Fruit fly (Drosophila melanogaster) whole organism, embryonic: ENCODE measurements around the gene Pka-C1.
A peak's percentile ranks its signal among the peaks of the same experiment; 100 is the strongest.

Experiments
- Abd-B ChIP-seq: fragments of 200-800 bp; sonication (Bioruptor generic); optimal IDR thresholded peaks from 2 replicates; lab custom pipeline; 2018; ENCODE audit warnings: missing biosample characterization, mild to moderate bottlenecking, missing genetic modification characterization, moderate library complexity
- BEAF-32 ChIP-seq: fragments of 200-800 bp; sonication (Bioruptor generic); optimal IDR thresholded peaks from 3 replicates; lab custom pipeline; 2017; ENCODE audit warnings: missing biosample characterization, missing genetic modification characterization, mild to moderate bottlenecking, moderate library complexity, missing genetic modification reagents
- CG10321 ChIP-seq: fragments of 200-800 bp; sonication (Bioruptor generic); IDR thresholded peaks from 2 replicates; pipeline ENCODE4 v1.3.6; 2022; ENCODE audit warnings: missing biosample characterization, missing genetic modification characterization
- CG11093 ChIP-seq: fragments of 200-800 bp; sonication (Bioruptor generic); IDR thresholded peaks from 3 replicates; pipeline ENCODE4 v1.3.6; 2022; ENCODE audit warnings: missing biosample characterization, missing genetic modification characterization
- CG14441 ChIP-seq: fragments of 200-800 bp; sonication (Bioruptor generic); IDR thresholded peaks from 2 replicates; pipeline ENCODE4 v1.3.6; 2022; ENCODE audit warnings: missing biosample characterization, missing genetic modification characterization
- CG15514 ChIP-seq: fragments of 200-800 bp; sonication (Bioruptor generic); optimal IDR thresholded peaks from 3 replicates; lab custom pipeline; 2017; ENCODE audit warnings: missing biosample characterization, missing genetic modification characterization, mild to moderate bottlenecking, moderate library complexity, missing genetic modification reagents
- CG1603 ChIP-seq: fragments of 200-800 bp; sonication (Bioruptor generic); optimal IDR thresholded peaks from 2 replicates; lab custom pipeline; 2019; ENCODE audit warnings: missing biosample characterization, mild to moderate bottlenecking, missing genetic modification characterization, moderate library complexity
- CG18619 ChIP-seq: fragments of 200-800 bp; sonication (Bioruptor generic); optimal IDR thresholded peaks from 3 replicates; lab custom pipeline; 2017; ENCODE audit warnings: missing biosample characterization, mild to moderate bottlenecking, missing genetic modification characterization
- CG2199 ChIP-seq: fragments of 200-800 bp; sonication (Bioruptor generic); IDR thresholded peaks from 3 replicates; pipeline ENCODE4 v1.3.6; 2022; ENCODE audit warnings: missing biosample characterization, missing genetic modification characterization
- CG31224 ChIP-seq: fragments of 200-800 bp; sonication (Bioruptor generic); IDR thresholded peaks from 2 replicates; pipeline ENCODE4 v1.3.6; 2022; ENCODE audit warnings: missing biosample characterization, missing genetic modification characterization
- CG8290 ChIP-seq, 3 experiments: fragments of 200-800 bp; sonication (Bioruptor generic); optimal IDR thresholded peaks; 2 replicates each; lab custom pipeline; 2016 to 2019; ENCODE audit warnings: missing biosample characterization in 3 of 3, missing genetic modification characterization in 3 of 3, mild to moderate bottlenecking in 2 of 3, moderate library complexity in 1 of 3
- CG8944 ChIP-seq: fragments of 200-800 bp; sonication (Bioruptor generic); optimal IDR thresholded peaks from 3 replicates; lab custom pipeline; 2016; ENCODE audit warnings: missing biosample characterization, missing genetic modification characterization
- CG9727 ChIP-seq: fragments of 200-800 bp; sonication (Bioruptor generic); optimal IDR thresholded peaks from 3 replicates; lab custom pipeline; 2017; ENCODE audit warnings: missing biosample characterization, mild to moderate bottlenecking, missing genetic modification characterization
- CG9797 ChIP-seq: fragments of 200-800 bp; sonication (Bioruptor generic); optimal IDR thresholded peaks from 3 replicates; lab custom pipeline; 2018; ENCODE audit warnings: missing biosample characterization, mild to moderate bottlenecking, missing genetic modification characterization
- Dad ChIP-seq: fragments of 200-800 bp; sonication (Bioruptor generic); optimal IDR thresholded peaks from 3 replicates; lab custom pipeline; 2016; ENCODE audit warnings: missing biosample characterization, missing genetic modification characterization
- Dll ChIP-seq: fragments of 200-800 bp; sonication (Bioruptor generic); IDR thresholded peaks from 4 replicates; pipeline ENCODE4 v1.3.6; 2022; ENCODE audit warnings: missing biosample characterization, missing genetic modification characterization; ENCODE audit not compliant: partially characterized antibody
- Doc2 ChIP-seq: fragments of 200-800 bp; sonication (Bioruptor generic); IDR thresholded peaks from 2 replicates; pipeline ENCODE4 v1.3.6; 2022; ENCODE audit warnings: missing biosample characterization, missing genetic modification characterization
- Ets65A ChIP-seq: fragments of 200-800 bp; sonication (Bioruptor generic); peaks from one replicate; lab custom pipeline; 2016; ENCODE audit warnings: missing biosample characterization, missing genetic modification characterization
- H15 ChIP-seq: fragments of 200-800 bp; sonication (Bioruptor generic); IDR thresholded peaks from 3 replicates; pipeline ENCODE4 v1.3.6; 2022; ENCODE audit warnings: missing biosample characterization, missing genetic modification characterization
- Med ChIP-seq: fragments of 200-800 bp; sonication (Bioruptor generic); peaks from one replicate; lab custom pipeline; 2016; ENCODE audit warnings: missing biosample characterization, missing genetic modification characterization, mild to moderate bottlenecking, inconsistent platforms, moderate library complexity
- Sox102F ChIP-seq: fragments of 200-800 bp; sonication (Bioruptor generic); optimal IDR thresholded peaks from 2 replicates; lab custom pipeline; 2018; ENCODE audit warnings: missing biosample characterization, mild to moderate bottlenecking, missing genetic modification characterization, moderate library complexity
- Sry-δ ChIP-seq: fragments of 200-800 bp; sonication (Bioruptor generic); optimal IDR thresholded peaks from 2 replicates; lab custom pipeline; 2016; ENCODE audit warnings: missing biosample characterization, missing genetic modification characterization
- Ssrp ChIP-seq: fragments of 200-800 bp; sonication (Bioruptor generic); optimal IDR thresholded peaks from 2 replicates; lab custom pipeline; 2018; ENCODE audit warnings: missing biosample characterization, mild to moderate bottlenecking, missing genetic modification characterization, moderate library complexity
- Taf1 ChIP-seq: fragments of 200-800 bp; sonication (Bioruptor generic); IDR thresholded peaks from 2 replicates; pipeline ENCODE4 v1.3.6; 2022; ENCODE audit warnings: missing biosample characterization, missing genetic modification characterization
- Xbp1 ChIP-seq: fragments of 200-800 bp; sonication (Bioruptor generic); optimal IDR thresholded peaks from 3 replicates; lab custom pipeline; 2016; ENCODE audit warnings: missing biosample characterization, mild to moderate bottlenecking, missing genetic modification characterization
- bbx ChIP-seq: fragments of 200-800 bp; sonication (Bioruptor generic); IDR thresholded peaks from 2 replicates; pipeline ENCODE4 v1.3.6; 2022; ENCODE audit warnings: missing biosample characterization, missing genetic modification characterization; ENCODE audit not compliant: partially characterized antibody
- br ChIP-seq: fragments of >200 bp; optimal IDR thresholded peaks from 2 replicates; lab custom pipeline; 2017
- dmrt99B ChIP-seq: fragments of 200-800 bp; sonication (Bioruptor generic); optimal IDR thresholded peaks from 2 replicates; lab custom pipeline; 2018; ENCODE audit warnings: missing biosample characterization, mild to moderate bottlenecking, missing genetic modification characterization, moderate library complexity
- dysf ChIP-seq: fragments of 200-800 bp; sonication (Bioruptor generic); IDR thresholded peaks from 3 replicates; pipeline ENCODE4 v1.3.6; 2022; ENCODE audit warnings: missing biosample characterization, missing genetic modification characterization
- gem ChIP-seq: fragments of 200-800 bp; sonication (Bioruptor generic); optimal IDR thresholded peaks from 2 replicates; lab custom pipeline; 2019; ENCODE audit warnings: missing biosample characterization, mild to moderate bottlenecking, missing genetic modification characterization, moderate library complexity
- hb ChIP-seq: fragments of 200-800 bp; sonication (Bioruptor generic); IDR thresholded peaks from 3 replicates; pipeline ENCODE4 v1.3.6; 2022; ENCODE audit warnings: missing biosample characterization, missing genetic modification characterization; ENCODE audit not compliant: partially characterized antibody
- lov ChIP-seq, 2 experiments: fragments of 200-800 bp in 1 of 2; fragments of >200 bp in 1 of 2; sonication (Bioruptor generic) in 1 of 2; IDR thresholded peaks in 1 of 2; optimal IDR thresholded peaks in 1 of 2; 2 replicates in 1 of 2; 3 replicates in 1 of 2; pipeline versions ENCODE4 v1.3.6 to Lab custom; 2017 to 2022; ENCODE audit warnings: missing biosample characterization in 1 of 2, missing genetic modification characterization in 1 of 2
- nmo ChIP-seq: fragments of 200-800 bp; sonication (Bioruptor generic); optimal IDR thresholded peaks from 2 replicates; lab custom pipeline; 2018; ENCODE audit warnings: missing biosample characterization, mild to moderate bottlenecking, missing genetic modification characterization, moderate library complexity
- pan ChIP-seq, 4 experiments: fragments of >200 bp in 3 of 4; fragments of 200-800 bp in 1 of 4; sonication (Bioruptor generic) in 1 of 4; optimal IDR thresholded peaks in 3 of 4; IDR thresholded peaks in 1 of 4; 2 replicates each; pipeline versions ENCODE4 v1.3.6 to Lab custom; 2017 to 2022; ENCODE audit warnings: missing biosample characterization in 2 of 4, missing genetic modification characterization in 2 of 4, mixed read lengths in 1 of 4
- row ChIP-seq: fragments of 200-800 bp; sonication (Bioruptor generic); IDR thresholded peaks from 3 replicates; pipeline ENCODE4 v1.3.6; 2022; ENCODE audit warnings: missing biosample characterization, missing genetic modification characterization
- sc ChIP-seq, 3 experiments: fragments of >200 bp in 2 of 3; fragments of 200-800 bp in 1 of 3; sonication (Bioruptor generic) in 1 of 3; optimal IDR thresholded peaks; 2 replicates in 2 of 3; 3 replicates in 1 of 3; lab custom pipeline; 2017; ENCODE audit warnings: mild to moderate bottlenecking in 1 of 3, missing biosample characterization in 1 of 3, missing genetic modification characterization in 1 of 3, missing genetic modification reagents in 1 of 3
- sens ChIP-seq: fragments of 200-800 bp; sonication (Bioruptor generic); peaks from one replicate; lab custom pipeline; 2016; ENCODE audit warnings: missing biosample characterization, missing genetic modification characterization
- slp2 ChIP-seq: fragments of 200-800 bp; sonication (Bioruptor generic); optimal IDR thresholded peaks from 2 replicates; lab custom pipeline; 2016; ENCODE audit warnings: missing biosample characterization, missing genetic modification characterization
- sna ChIP-seq: fragments of 200-800 bp; sonication (Bioruptor generic); IDR thresholded peaks from 2 replicates; pipeline ENCODE4 v1.3.6; 2022; ENCODE audit warnings: missing biosample characterization, missing genetic modification characterization; ENCODE audit not compliant: partially characterized antibody
- tio ChIP-seq: fragments of 200-800 bp; sonication (Bioruptor generic); optimal IDR thresholded peaks from 2 replicates; lab custom pipeline; 2017; ENCODE audit warnings: missing biosample characterization, missing genetic modification characterization, inconsistent platforms
- unc-4 ChIP-seq: fragments of 200-800 bp; sonication (Bioruptor generic); IDR thresholded peaks from 2 replicates; pipeline ENCODE4 v1.3.6; 2022; ENCODE audit warnings: missing biosample characterization, missing genetic modification characterization; ENCODE audit not compliant: partially characterized antibody
- usp ChIP-seq: fragments of >200 bp; optimal IDR thresholded peaks from 2 replicates; lab custom pipeline; 2017; ENCODE audit warnings: missing biosample characterization, missing genetic modification characterization

Gene Pka-C1

DNA sequence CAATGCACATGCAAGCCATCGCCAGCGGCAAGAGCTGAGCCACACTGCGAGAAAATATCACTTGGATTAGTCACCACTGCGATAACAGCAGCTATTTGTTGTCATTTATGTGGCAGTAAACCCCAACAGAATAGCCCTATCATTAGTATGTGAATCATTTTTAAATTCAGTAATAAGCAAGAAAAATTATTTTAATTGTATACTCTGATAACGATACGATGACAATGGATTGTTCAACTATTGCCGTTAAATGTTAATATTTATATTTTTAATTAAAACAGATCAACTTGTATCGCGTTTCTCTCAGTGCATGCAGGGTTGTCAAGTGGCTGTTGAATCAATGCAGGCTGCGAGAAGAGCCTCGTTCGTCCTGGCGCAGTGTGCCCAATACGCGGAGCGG is 38.7 kb upstream of the Pka-C1 start (continued):
- TF ChIP-seq CG18619 (GFP tag; lab: Kevin White, UChicago) (peak; percentile 9), CG9797 (GFP tag; lab: Kevin White, UChicago) (no peak), nmo (GFP tag; lab: Kevin White, UChicago) (peak; percentile 25), Xbp1 (GFP tag; lab: Kevin White, UChicago) (peak; percentile 3), Sox102F (GFP tag; lab: Kevin White, UChicago) (peak; percentile 27), Ssrp (tag; lab: Kevin White, UChicago) (peak; percentile 19), Med (GFP tag; lab: Kevin White, UChicago) (peak; percentile 13), CG2199 (no peak), slp2 (GFP tag; lab: Kevin White, UChicago) (no peak), CG14441 (peak; percentile 29; the same call in 1 of the 2 replicates), CG9727 (GFP tag; lab: Kevin White, UChicago) (peak; percentile 14), CG1603 (peak; percentile 23), Dad (GFP tag; lab: Kevin White, UChicago) (no peak), sens (GFP tag; lab: Kevin White, UChicago) (peak; percentile 75), CG31224 (no peak), br (lab: Kevin White, UChicago) (no peak), CG11093 (GFP tag; lab: Robert Waterston, UW) (no peak), Abd-B (GFP tag; lab: Kevin White, UChicago) (no peak), lov (optimal IDR thresholded peaks at IDR 0.05; lab: Kevin White, UChicago) (no peak), lov (GFP tag; IDR thresholded peaks at IDR 0.05; lab: Robert Waterston, UW) (no peak), bbx (GFP tag; lab: Robert Waterston, UW) (no peak)

- TF ChIP-seq Med (GFP tag; lab: Kevin White, UChicago) (peak; percentile 45), H15 (GFP tag; lab: Robert Waterston, UW) (peak; percentile 21; the same call in 1 of the 3 replicates), Ets65A (GFP tag; lab: Kevin White, UChicago) (peak; percentile 70), CG15514 (GFP tag; lab: Kevin White, UChicago) (no peak)
These were observed 38.3 kb upstream of the Pka-C1 start for dm6 chr2L:9737360-9737759.

DNA sequence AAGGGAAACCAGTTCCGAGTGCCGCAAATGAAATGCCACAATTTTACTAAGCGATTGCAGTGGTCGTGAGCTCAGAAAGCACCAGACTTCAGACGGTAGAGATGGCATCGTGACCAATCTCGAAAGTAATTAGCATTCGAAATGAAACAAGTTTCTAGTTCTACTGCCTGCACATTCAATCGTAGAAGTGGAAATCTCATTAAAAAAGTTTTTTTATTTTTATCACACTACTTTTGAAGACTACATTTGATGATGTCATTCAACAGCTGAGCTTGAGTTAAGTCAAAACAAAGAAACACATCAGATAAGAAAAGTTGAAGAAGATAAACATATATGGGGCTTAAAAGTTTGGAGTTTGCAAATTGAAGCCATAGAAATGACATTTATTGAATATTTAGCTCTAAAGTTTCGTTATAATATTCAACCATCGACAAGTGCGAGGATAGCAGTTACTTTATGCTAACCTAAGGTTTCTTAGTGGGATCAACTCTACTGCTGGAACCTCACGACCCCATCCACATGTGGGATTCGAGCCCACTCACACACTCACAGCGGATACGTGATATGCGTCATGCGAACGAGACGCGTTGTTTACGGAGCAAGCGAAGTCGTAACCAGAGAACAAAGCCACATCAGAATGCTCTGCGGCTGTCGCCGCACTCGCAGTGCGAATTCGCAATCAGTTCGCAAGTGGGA is 37.1 kb upstream of the Pka-C1 start, which contains the start of gene CG13117:
Gene CG13117 (plus strand): TSS at position 646 of the 696 bp plus-strand sequence.
- 0 out of 2 replicates have a peak, but pooled peaks have one; percentile 16 for TF ChIP-seq CG10321
- peak; percentile 32 for TF ChIP-seq BEAF-32
- TF ChIP-seq sna, result 0 out of 2 replicates have a peak, but pooled peaks have one; percentile 1
- no peak for TF ChIP-seq Doc2 (GFP tag; lab: Robert Waterston, UW)
- TF ChIP-seq unc-4 (GFP tag; lab: Robert Waterston, UW), result 0 out of 2 replicates have a peak, but pooled peaks have one; percentile 18
- TF ChIP-seq row (GFP tag; lab: Robert Waterston, UW), result peak; percentile 40; the same call in 2 of the 3 replicates
- TF ChIP-seq Taf1 (GFP tag; lab: Robert Waterston, UW), result no peak
- TF ChIP-seq Dll (GFP tag; lab: Robert Waterston, UW), result peak; percentile 37; the same call in 2 of the 4 replicates
- no peak for TF ChIP-seq CG8944 (GFP tag; lab: Kevin White, UChicago)
- TF ChIP-seq Sry-δ, result peak; percentile 7
- TF ChIP-seq dysf (GFP tag; lab: Robert Waterston, UW), result 0 out of 3 replicates have a peak, but pooled peaks have one; percentile 16
- TF ChIP-seq, all 482 proteins: peak for 8

- TF ChIP-seq sc (optimal IDR thresholded peaks at IDR 0.05; lab: Kevin White, UChicago) (no peak), sc (GFP tag; optimal IDR thresholded peaks at IDR 0.05; lab: Kevin White, UChicago) (no peak), tio (GFP tag; lab: Kevin White, UChicago) (no peak), Ets65A (GFP tag; lab: Kevin White, UChicago) (peak; percentile 59), sens (GFP tag; lab: Kevin White, UChicago) (peak; percentile 31), gem (tag; lab: Kevin White, UChicago) (peak; percentile 22), CG1603 (peak; percentile 21), pan (optimal IDR thresholded peaks at IDR 0.05; lab: Kevin White, UChicago) (no peak), pan (GFP tag; optimal IDR thresholded peaks at IDR 0.05 in 1 of 2, IDR thresholded peaks at IDR 0.05 in 1 of 2) (peak in 1 of 2 experiments; percentile 19), CG8290 (GFP tag; optimal IDR thresholded peaks at IDR 0.05; lab: Kevin White, UChicago) (no peak), CG8290 (tag; optimal IDR thresholded peaks at IDR 0.05; lab: Kevin White, UChicago) (peak in 1 of 2 experiments; percentile 22), dmrt99B (tag; lab: Kevin White, UChicago) (peak; percentile 17), usp (GFP tag; lab: Kevin White, UChicago) (no peak), hb (GFP tag; lab: Robert Waterston, UW) (0 out of 3 replicates have a peak, but pooled peaks have one; percentile 34)
These were observed 35.0 kb upstream of the Pka-C1 start for dm6 chr2L:9734134-9734533.
